Worm (Caenorhabditis elegans): ENCODE data around the gene K10G6.9.

K10G6.9 gene

ce11 chrII:4018617-4019016, 46.6 kb downstream of the K10G6.9 start, which contains the start of gene K07D4.6:
Gene K07D4.6 (minus strand): TSS chrII:4018717.
- TF ChIP-seq nhr-85 (tag) (no peak), ceh-90 (tag; optimal IDR thresholded peaks at IDR 0.05) (no peak), fos-1 (tag; optimal IDR thresholded peaks at IDR 0.05) (no peak), efl-1 (optimal IDR thresholded peaks at IDR 0.05) (no peak), efl-1 (GFP tag; optimal IDR thresholded peaks at IDR 0.05 in 1 of 2) (peak in 1 of 2 experiments; percentile 20), fkh-10 (GFP tag; optimal IDR thresholded peaks at IDR 0.05) (no peak), nhr-11 (tag; optimal IDR thresholded peaks at IDR 0.05) (no peak), ceh-88 (GFP tag; IDR thresholded peaks at IDR 0.05) (no peak)

Measured in whole organism, L1 larva.